Worm (Caenorhabditis elegans): ENCODE data around the gene abl-1.

Gene abl-1

DNA sequence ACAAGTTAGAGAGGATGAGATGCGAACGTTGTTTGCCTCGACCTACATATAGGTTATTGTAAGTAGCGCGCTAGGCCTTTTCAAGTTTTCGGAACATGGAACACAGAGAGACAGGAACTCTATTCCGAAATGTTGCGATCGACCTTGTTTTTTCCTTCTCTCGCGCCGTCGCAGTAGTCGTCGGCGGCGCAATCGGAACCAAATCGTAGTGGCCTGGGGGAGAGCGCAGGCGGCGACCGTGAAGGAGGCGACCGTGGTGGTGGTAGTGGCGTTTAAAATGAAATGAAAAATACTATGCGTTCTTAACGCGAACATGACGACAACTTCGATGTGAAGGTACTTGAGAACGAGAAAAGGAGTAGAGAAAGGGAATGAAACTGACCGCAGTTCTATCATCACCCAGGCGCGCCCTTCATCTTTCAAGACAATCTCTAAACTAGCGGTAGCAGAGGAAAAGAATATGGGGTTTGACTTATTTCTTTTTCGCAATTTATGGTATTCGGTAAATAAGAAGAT is 23.6 kb upstream of the abl-1 start (continued):
- TF ChIP-seq nhr-12 (tag; optimal IDR thresholded peaks at IDR 0.05) = no peak
- TF ChIP-seq lin-14 (GFP tag; optimal IDR thresholded peaks at IDR 0.05) = peak; percentile 78
- TF ChIP-seq nhr-20 (tag; optimal IDR thresholded peaks at IDR 0.05) = peak; percentile 3

DNA sequence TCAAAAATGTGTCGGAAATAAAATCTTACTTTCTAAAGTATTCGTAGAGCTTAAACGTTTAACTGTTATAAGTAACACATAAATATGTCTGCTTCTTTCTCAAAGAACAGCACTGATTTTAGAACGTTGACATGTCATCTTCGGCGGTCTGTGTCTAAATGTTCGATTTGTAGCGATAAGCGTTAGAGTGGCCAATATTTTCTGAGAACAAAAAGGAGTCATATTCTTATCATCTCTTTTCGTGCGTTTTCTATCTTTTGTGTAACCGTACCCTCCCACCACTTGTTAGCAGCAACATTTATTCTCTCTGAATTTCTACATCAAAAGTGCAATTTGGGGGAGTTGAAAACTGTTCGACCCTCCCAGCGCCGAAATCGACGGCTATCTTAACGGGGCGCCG is 21.1 kb upstream of the abl-1 start:
- TF ChIP-seq blmp-1 (tag; optimal IDR thresholded peaks at IDR 0.05) (no peak), nhr-76 (tag; optimal IDR thresholded peaks at IDR 0.05) (no peak), jun-1 (tag; optimal IDR thresholded peaks at IDR 0.05) (no peak), nhr-85 (tag) (no peak), nhr-47 (tag; optimal IDR thresholded peaks at IDR 0.05) (no peak), egl-13 (tag; optimal IDR thresholded peaks at IDR 0.05) (no peak), hpl-2 (GFP tag; optimal IDR thresholded peaks at IDR 0.05) (no peak), F16B12.6 (tag; optimal IDR thresholded peaks at IDR 0.05) (no peak)

DNA sequence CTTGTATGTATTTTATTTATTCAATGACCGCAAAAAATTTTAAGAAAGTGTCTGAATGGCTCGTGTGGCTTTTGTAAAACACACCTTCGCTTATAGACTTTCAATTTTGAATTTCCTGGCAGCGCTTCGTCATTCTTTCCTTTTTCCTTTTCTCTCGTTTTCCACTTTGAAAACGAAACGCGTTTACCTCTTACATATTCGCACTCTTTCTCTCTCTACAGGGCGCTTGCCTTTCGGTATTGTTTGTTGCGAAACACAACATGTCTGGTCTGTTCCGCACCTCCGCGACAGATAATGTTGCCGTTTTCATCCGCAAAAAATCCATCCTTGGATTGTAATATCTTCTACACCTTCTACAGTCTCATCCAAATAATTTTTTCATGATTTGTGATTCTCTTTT is 16.6 kb upstream of the abl-1 start:
- TF ChIP-seq efl-3 (GFP tag; optimal IDR thresholded peaks at IDR 0.05) = no peak
- TF ChIP-seq sup-37 (GFP tag; optimal IDR thresholded peaks at IDR 0.05) = no peak
- TF ChIP-seq skn-1 (tag; optimal IDR thresholded peaks at IDR 0.05) = no peak
- peak; percentile 40 for TF ChIP-seq mep-1 (tag; optimal IDR thresholded peaks at IDR 0.05)
- no peak for TF ChIP-seq mab-9 (GFP tag; IDR thresholded peaks at IDR 0.05)
- no peak for TF ChIP-seq grh-1 (GFP tag; IDR thresholded peaks at IDR 0.05)
- peak; percentile 98 for TF ChIP-seq blmp-1 (tag; optimal IDR thresholded peaks at IDR 0.05)
- TF ChIP-seq jun-1 (tag; optimal IDR thresholded peaks at IDR 0.05) = no peak
- TF ChIP-seq fos-1 (tag; optimal IDR thresholded peaks at IDR 0.05) = no peak
- no peak for TF ChIP-seq tbx-2 (tag; optimal IDR thresholded peaks at IDR 0.05)
- no peak for TF ChIP-seq unc-130 (tag; optimal IDR thresholded peaks at IDR 0.05)
- peak in 1 of 3 experiments; percentile 3 for TF ChIP-seq ceh-82 (tag; optimal IDR thresholded peaks at IDR 0.05)
- no peak for TF ChIP-seq lsy-2 (tag; optimal IDR thresholded peaks at IDR 0.05)
- TF ChIP-seq hlh-17 (GFP tag; optimal IDR thresholded peaks at IDR 0.05; ENCODE audit: borderline replicate concordance) = no peak
- no peak for TF ChIP-seq nhr-11 (tag; optimal IDR thresholded peaks at IDR 0.05)
- TF ChIP-seq hlh-4 (tag; optimal IDR thresholded peaks at IDR 0.05) = no peak
- TF ChIP-seq Y116A8C.19 (tag; optimal IDR thresholded peaks at IDR 0.05; ENCODE audit: borderline replicate concordance) = no peak
- no peak for TF ChIP-seq unc-86 (tag; optimal IDR thresholded peaks at IDR 0.05)
- no peak for TF ChIP-seq zip-4 (GFP tag; optimal IDR thresholded peaks at IDR 0.05)
- no peak for TF ChIP-seq ztf-11 (tag; optimal IDR thresholded peaks at IDR 0.05)

DNA sequence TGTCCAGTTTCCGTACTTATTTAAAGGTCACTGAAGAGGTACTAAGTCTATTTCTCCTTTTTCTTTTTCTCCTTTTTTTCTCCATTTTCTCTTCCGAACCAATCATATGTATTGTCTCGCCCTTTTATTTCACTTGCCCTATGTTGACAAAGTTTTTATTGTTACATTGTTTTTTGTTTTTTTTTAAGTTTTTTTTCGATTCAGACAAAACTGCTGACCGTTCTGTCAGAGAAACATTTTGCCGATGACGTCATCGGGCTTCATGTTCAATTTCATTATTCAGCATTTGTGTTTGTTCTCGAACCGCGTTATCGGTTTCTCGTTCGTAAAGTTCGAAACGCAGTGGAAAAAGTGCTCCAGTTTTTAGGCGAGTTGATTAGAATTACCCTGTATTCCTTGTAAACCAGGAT is 15.4 kb upstream of the abl-1 start:
- peak; percentile 0 for TF ChIP-seq nhr-20 (tag; optimal IDR thresholded peaks at IDR 0.05)
- TF ChIP-seq C34B4.2 (tag; optimal IDR thresholded peaks at IDR 0.05) = no peak
- TF ChIP-seq lin-14 (GFP tag; optimal IDR thresholded peaks at IDR 0.05) = peak; percentile 63
- TF ChIP-seq jun-1 (tag; optimal IDR thresholded peaks at IDR 0.05) = no peak
- no peak for TF ChIP-seq fkh-10 (GFP tag; optimal IDR thresholded peaks at IDR 0.05)
- peak; percentile 74 for TF ChIP-seq nhr-85 (tag)
- TF ChIP-seq efl-1 (optimal IDR thresholded peaks at IDR 0.05) = no peak
- TF ChIP-seq efl-1 (GFP tag; optimal IDR thresholded peaks at IDR 0.05 in 1 of 2) = peak in 1 of 2 experiments; percentile 88
- TF ChIP-seq blmp-1 (tag; optimal IDR thresholded peaks at IDR 0.05) = peak; percentile 85
- TF ChIP-seq snu-23 (GFP tag; optimal IDR thresholded peaks at IDR 0.05) = peak; percentile 21

DNA sequence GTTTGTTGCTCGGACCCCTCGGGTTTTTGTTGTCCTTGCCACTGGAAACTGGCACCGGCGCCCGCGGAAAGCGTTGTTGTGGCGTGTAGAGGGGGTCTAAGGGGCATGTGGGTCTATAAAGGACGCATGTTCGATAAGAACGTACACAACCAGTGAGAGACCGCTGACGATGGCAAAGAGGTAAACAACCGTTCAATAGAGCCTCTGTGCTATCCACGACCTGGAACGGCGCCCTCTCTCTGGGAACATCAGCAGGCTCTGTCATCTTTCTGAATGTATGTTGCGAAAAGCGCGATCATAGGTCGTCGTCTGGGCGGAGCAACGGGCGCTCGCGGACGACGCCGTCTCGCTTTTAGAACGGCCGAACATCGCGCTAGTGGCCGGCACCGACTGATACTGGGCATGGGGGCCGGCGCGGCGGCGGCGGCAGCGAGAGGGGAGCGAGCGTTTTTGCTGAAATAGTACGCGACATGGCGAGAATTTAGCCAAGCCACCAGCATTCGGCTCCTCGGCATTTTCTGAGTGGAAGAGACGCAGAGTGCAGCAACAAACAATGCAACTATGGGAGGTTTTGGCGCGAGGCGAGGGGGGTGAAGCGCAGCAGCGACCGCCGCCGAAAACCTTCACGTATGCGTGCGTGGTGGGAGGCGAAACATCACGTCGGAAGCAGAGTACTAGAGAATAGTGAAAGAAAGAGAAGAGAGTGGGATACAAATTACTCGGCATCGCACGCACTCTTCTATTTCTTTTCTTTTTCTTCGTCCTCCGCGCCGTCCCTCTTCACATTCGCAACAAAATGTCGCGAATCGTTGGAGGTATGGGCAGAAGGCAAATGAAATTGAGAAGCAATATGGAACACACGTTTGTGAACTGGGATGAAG is 13.3 kb upstream of the abl-1 start:
- TF ChIP-seq nhr-20 (tag; optimal IDR thresholded peaks at IDR 0.05) = peak; percentile 90
- TF ChIP-seq sup-37 (GFP tag; optimal IDR thresholded peaks at IDR 0.05) = no peak
- peak; percentile 78 for TF ChIP-seq irx-1 (tag; optimal IDR thresholded peaks at IDR 0.05)
- peak; percentile 76 for TF ChIP-seq nhr-85 (tag)
- no peak for TF ChIP-seq nhr-76 (tag; optimal IDR thresholded peaks at IDR 0.05)
- peak; percentile 83 for TF ChIP-seq mep-1 (tag; optimal IDR thresholded peaks at IDR 0.05)
- peak; percentile 76 for TF ChIP-seq nhr-77 (tag; optimal IDR thresholded peaks at IDR 0.05)
- no peak for TF ChIP-seq lin-39 (tag; optimal IDR thresholded peaks at IDR 0.05)
- TF ChIP-seq xbp-1 (tag; optimal IDR thresholded peaks at IDR 0.05) = peak; percentile 78
- TF ChIP-seq pax-3 (tag; optimal IDR thresholded peaks at IDR 0.05) = peak; percentile 24
- TF ChIP-seq tbx-2 (tag; optimal IDR thresholded peaks at IDR 0.05) = peak; percentile 86
- TF ChIP-seq jun-1 (tag; optimal IDR thresholded peaks at IDR 0.05) = peak; percentile 72
- TF ChIP-seq lin-35 (GFP tag; optimal IDR thresholded peaks at IDR 0.05) = peak; percentile 43 to 57
- peak; percentile 13 to 46 (median 28) for TF ChIP-seq dpl-1 (GFP tag; optimal IDR thresholded peaks at IDR 0.05)
- peak; percentile 89 for TF ChIP-seq nhr-71 (tag; optimal IDR thresholded peaks at IDR 0.05)
- TF ChIP-seq fos-1 (tag; optimal IDR thresholded peaks at IDR 0.05) = peak; percentile 54
- peak; percentile 9 for TF ChIP-seq vab-15 (tag; optimal IDR thresholded peaks at IDR 0.05)
- TF ChIP-seq Y116A8C.19 (tag; optimal IDR thresholded peaks at IDR 0.05; ENCODE audit: borderline replicate concordance) = no peak
